Worm (Caenorhabditis elegans) whole organism, L3 larva: ENCODE results near the gene F41B4.2.
"Not testable (repeated sequence)": the region's sequence is repeated elsewhere in the genome, so short reads cannot be mapped to it uniquely, and the experiment has no call there.

Experiments used
- R02D3.7 ChIP-seq: fragments of 150-350 bp; optimal IDR thresholded peaks from 2 replicates; lab custom pipeline; 2014; ENCODE audit warnings: missing biosample characterization, missing genetic modification characterization
- aly-2 ChIP-seq: fragments of 150-350 bp; optimal IDR thresholded peaks from 2 replicates; lab custom pipeline; 2014; ENCODE audit warnings: missing biosample characterization, missing genetic modification characterization
- ceh-9 ChIP-seq: sonication (generic microtip); optimal IDR thresholded peaks from 2 replicates; lab custom pipeline; 2018; ENCODE audit warnings: missing biosample characterization, missing genetic modification characterization
- daf-12 ChIP-seq: fragments of 150-350 bp; optimal IDR thresholded peaks from 2 replicates; lab custom pipeline; 2014; ENCODE audit warnings: missing biosample characterization, missing genetic modification reagents, missing genetic modification characterization
- egl-27 ChIP-seq: sonication (generic microtip); optimal IDR thresholded peaks from 4 replicates; lab custom pipeline; 2017; ENCODE audit warnings: missing biosample characterization, missing genetic modification reagents, missing genetic modification characterization
- egl-5 ChIP-seq: fragments of 150-350 bp; optimal IDR thresholded peaks from 2 replicates; lab custom pipeline; 2017; ENCODE audit warnings: missing biosample characterization, missing genetic modification reagents, missing genetic modification characterization, inconsistent platforms
- elt-1 ChIP-seq: fragments of 150-350 bp; optimal IDR thresholded peaks from 2 replicates; lab custom pipeline; 2014; ENCODE audit warnings: missing biosample characterization, missing genetic modification characterization
- elt-2 ChIP-seq: sonication (generic microtip); optimal IDR thresholded peaks from 2 replicates; lab custom pipeline; 2016; ENCODE audit warnings: missing genetic modification reagents, mild to moderate bottlenecking, missing genetic modification characterization, missing compliant biosample characterization
- elt-3 ChIP-seq, 3 experiments: fragments of 150-350 bp in 1 of 3; sonication (generic microtip) in 2 of 3; optimal IDR thresholded peaks; 2 replicates in 2 of 3; 4 replicates in 1 of 3; lab custom pipeline; 2014 to 2017; ENCODE audit warnings: missing biosample characterization in 3 of 3, missing genetic modification characterization in 3 of 3
- fkh-10 ChIP-seq: sonication (generic microtip); optimal IDR thresholded peaks from 2 replicates; lab custom pipeline; 2017; ENCODE audit warnings: missing biosample characterization, missing genetic modification reagents, missing genetic modification characterization
- fkh-2 ChIP-seq: fragments of 150-350 bp; optimal IDR thresholded peaks from 2 replicates; lab custom pipeline; 2014; ENCODE audit warnings: missing biosample characterization, missing genetic modification reagents, missing genetic modification characterization
- fos-1 ChIP-seq: fragments of 150-350 bp; optimal IDR thresholded peaks from 2 replicates; lab custom pipeline; 2014; ENCODE audit warnings: missing biosample characterization, missing genetic modification characterization
- hmg-11 ChIP-seq: sonication (generic microtip); optimal IDR thresholded peaks from 2 replicates; lab custom pipeline; 2016; ENCODE audit warnings: missing genetic modification characterization, missing compliant biosample characterization
- lin-15B ChIP-seq: fragments of 150-350 bp; optimal IDR thresholded peaks from 2 replicates; lab custom pipeline; 2014; ENCODE audit warnings: missing biosample characterization, missing genetic modification characterization
- mdl-1 ChIP-seq: fragments of 150-350 bp; optimal IDR thresholded peaks from 2 replicates; lab custom pipeline; 2014; ENCODE audit warnings: missing biosample characterization, missing genetic modification characterization
- mml-1 ChIP-seq: fragments of 150-350 bp; sonication (generic microtip); optimal IDR thresholded peaks from 3 replicates; lab custom pipeline; 2014; ENCODE audit warnings: missing biosample characterization, missing genetic modification characterization
- nfya-1 ChIP-seq: sonication (generic microtip); optimal IDR thresholded peaks from 2 replicates; lab custom pipeline; 2017; ENCODE audit warnings: missing genetic modification characterization, mild to moderate bottlenecking, missing compliant biosample characterization, antibody characterized with exemption, moderate library complexity; ENCODE audit not compliant: insufficient read depth
- nhr-12 ChIP-seq: fragments of 150-350 bp; optimal IDR thresholded peaks from 2 replicates; lab custom pipeline; 2014; ENCODE audit warnings: missing biosample characterization, missing genetic modification characterization
- nhr-25 ChIP-seq: sonication (generic microtip); optimal IDR thresholded peaks from 2 replicates; lab custom pipeline; 2017; ENCODE audit warnings: missing biosample characterization, missing genetic modification characterization
- nhr-28 ChIP-seq: fragments of 150-350 bp; optimal IDR thresholded peaks from 2 replicates; lab custom pipeline; 2014; ENCODE audit warnings: missing biosample characterization, missing genetic modification characterization
- nhr-43 ChIP-seq: sonication (generic microtip); optimal IDR thresholded peaks from 2 replicates; lab custom pipeline; 2016; ENCODE audit warnings: mild to moderate bottlenecking, missing genetic modification characterization, missing compliant biosample characterization; ENCODE audit not compliant: poor library complexity, severe bottlenecking
- nhr-67 ChIP-seq: fragments of 150-350 bp; optimal IDR thresholded peaks from 2 replicates; lab custom pipeline; 2014; ENCODE audit warnings: missing biosample characterization, missing genetic modification characterization
- nhr-77 ChIP-seq: fragments of 150-350 bp; optimal IDR thresholded peaks from 2 replicates; lab custom pipeline; 2014; ENCODE audit warnings: missing biosample characterization, missing genetic modification characterization
- pha-4 ChIP-seq: fragments of 150-350 bp; optimal IDR thresholded peaks from 2 replicates; lab custom pipeline; 2014; ENCODE audit warnings: missing biosample characterization, missing genetic modification reagents, missing genetic modification characterization
- pqm-1 ChIP-seq: fragments of 150-350 bp; optimal IDR thresholded peaks from 2 replicates; lab custom pipeline; 2017; ENCODE audit warnings: missing biosample characterization, missing genetic modification characterization, inconsistent platforms
- sea-2 ChIP-seq: fragments of 150-350 bp; sonication (generic microtip); optimal IDR thresholded peaks from 4 replicates; lab custom pipeline; 2014; ENCODE audit warnings: missing biosample characterization, missing genetic modification reagents, missing genetic modification characterization
- skn-1 ChIP-seq: fragments of 150-350 bp; optimal IDR thresholded peaks from 2 replicates; lab custom pipeline; 2014; ENCODE audit warnings: missing biosample characterization, missing genetic modification characterization
- snpc-4 ChIP-seq: fragments of 150-350 bp; optimal IDR thresholded peaks from 2 replicates; lab custom pipeline; 2014; ENCODE audit warnings: missing biosample characterization, missing genetic modification characterization
- tbx-2 ChIP-seq: sonication (generic microtip); optimal IDR thresholded peaks from 2 replicates; lab custom pipeline; 2016; ENCODE audit warnings: mild to moderate bottlenecking, missing genetic modification characterization, missing compliant biosample characterization
- unc-39 ChIP-seq: sonication (generic microtip); optimal IDR thresholded peaks from 4 replicates; lab custom pipeline; 2017; ENCODE audit warnings: missing biosample characterization, missing genetic modification characterization
- unc-62 ChIP-seq: fragments of 150-350 bp; sonication (generic microtip); optimal IDR thresholded peaks from 4 replicates; lab custom pipeline; 2014; ENCODE audit warnings: missing biosample characterization, missing genetic modification reagents, missing genetic modification characterization
- zag-1 ChIP-seq: fragments of 150-350 bp; optimal IDR thresholded peaks from 2 replicates; lab custom pipeline; 2014; ENCODE audit warnings: missing biosample characterization, missing genetic modification characterization
- ztf-11 ChIP-seq: fragments of 150-350 bp; optimal IDR thresholded peaks from 2 replicates; lab custom pipeline; 2014; ENCODE audit warnings: missing biosample characterization, missing genetic modification characterization
- ztf-4 ChIP-seq: fragments of 150-350 bp; optimal IDR thresholded peaks from 2 replicates; lab custom pipeline; 2014; ENCODE audit warnings: missing biosample characterization, missing genetic modification characterization

Gene F41B4.2

DNA sequence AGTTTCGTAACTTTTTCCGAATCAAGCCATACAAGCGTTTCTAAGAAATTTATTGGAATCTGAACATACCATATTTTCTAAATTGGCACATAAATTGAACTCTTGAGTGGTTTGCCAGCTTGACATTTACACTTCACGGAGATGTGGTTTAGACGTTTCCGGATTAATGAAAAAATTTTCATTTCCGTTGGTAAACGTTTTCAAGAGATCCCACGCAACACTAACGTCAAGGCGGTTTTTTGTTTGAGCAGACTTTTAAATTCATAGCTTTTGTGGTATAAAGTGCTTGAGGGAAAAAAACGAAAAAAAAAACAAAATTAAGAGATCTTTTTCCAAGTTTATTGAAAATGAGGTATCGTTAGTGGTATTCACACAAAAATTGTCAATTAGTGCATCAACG is at the start of gene F41B4.2:
Gene F41B4.2, minus strand, starts transcription at position 101 of the 400 bp plus-strand sequence.
- TF ChIP-seq egl-5 (tag; lab: Kevin White, UChicago): no peak
- no peak for TF ChIP-seq egl-27 (tag; lab: Kevin White, UChicago)
- TF ChIP-seq hmg-11 (tag; lab: Kevin White, UChicago): no peak
- no peak for TF ChIP-seq pha-4 (tag; lab: Kevin White, UChicago)
- no peak for TF ChIP-seq nfya-1 (tag; lab: Kevin White, UChicago)
- no peak for TF ChIP-seq mml-1
- TF ChIP-seq R02D3.7: no peak
- TF ChIP-seq nhr-25: no peak

DNA sequence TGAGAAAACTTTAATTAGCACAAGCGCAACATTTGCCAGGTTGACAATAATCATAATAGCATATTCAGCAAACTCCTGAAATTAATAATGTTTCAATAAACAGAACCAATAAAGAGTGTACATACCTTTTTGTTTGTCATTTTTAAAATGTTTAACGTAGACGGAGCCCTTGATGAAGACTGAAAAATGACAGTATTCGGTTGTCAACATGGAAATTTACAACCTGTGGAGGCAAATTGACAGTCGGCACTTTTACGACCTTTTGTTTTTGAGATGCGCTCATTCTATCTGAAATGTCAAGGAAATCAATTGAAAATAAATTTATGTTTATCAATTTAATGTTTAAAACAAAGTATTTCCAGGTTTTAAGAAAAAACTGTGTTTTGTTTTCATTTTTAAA is 49.4 kb upstream of the F41B4.2 start:
- TF ChIP-seq pqm-1 (peak; percentile 5), mdl-1 (tag; lab: Kevin White, UChicago) (no peak), pha-4 (tag; lab: Kevin White, UChicago) (peak; percentile 48), ztf-11 (tag; lab: Kevin White, UChicago) (no peak), elt-2 (tag; lab: Kevin White, UChicago) (peak; percentile 59), nhr-25 (no peak), lin-15B (no peak)

ce11 chrX:6881795-6882194 is 46.7 kb upstream of the F41B4.2 start, which contains the start of gene F41C6.6:
TSS of gene F41C6.6 (minus strand) at chrX:6881895.
- not testable (repeated sequence) for TF ChIP-seq ztf-11, nhr-28, egl-27 (tag; lab: Kevin White, UChicago)

- no peak for TF ChIP-seq skn-1
- no peak for TF ChIP-seq ztf-4 (tag; lab: Kevin White, UChicago)
- no peak for TF ChIP-seq nhr-12
- no peak for TF ChIP-seq daf-12
- TF ChIP-seq unc-62 (GFP tag; lab: Kevin White, UChicago): no peak
- no peak for TF ChIP-seq fkh-10
- TF ChIP-seq pha-4 (tag; lab: Kevin White, UChicago): no peak
- no peak for TF ChIP-seq nhr-28 (tag; lab: Kevin White, UChicago)
- TF ChIP-seq nhr-77 (tag; lab: Kevin White, UChicago): no peak
Measured at ce11 chrX:6877436-6877835, 42.4 kb upstream of the F41B4.2 start, which contains the start of gene col-173. TSS of gene col-173 (minus strand) at chrX:6877536.

ce11 chrX:6875273-6875672 is 40.2 kb upstream of the F41B4.2 start:
- TF ChIP-seq fos-1 (tag; lab: Kevin White, UChicago) (no peak), elt-1 (tag; lab: Kevin White, UChicago) (no peak), daf-12 (no peak), unc-39 (no peak), fkh-2 (tag; lab: Kevin White, UChicago) (no peak), nhr-12 (no peak)

DNA sequence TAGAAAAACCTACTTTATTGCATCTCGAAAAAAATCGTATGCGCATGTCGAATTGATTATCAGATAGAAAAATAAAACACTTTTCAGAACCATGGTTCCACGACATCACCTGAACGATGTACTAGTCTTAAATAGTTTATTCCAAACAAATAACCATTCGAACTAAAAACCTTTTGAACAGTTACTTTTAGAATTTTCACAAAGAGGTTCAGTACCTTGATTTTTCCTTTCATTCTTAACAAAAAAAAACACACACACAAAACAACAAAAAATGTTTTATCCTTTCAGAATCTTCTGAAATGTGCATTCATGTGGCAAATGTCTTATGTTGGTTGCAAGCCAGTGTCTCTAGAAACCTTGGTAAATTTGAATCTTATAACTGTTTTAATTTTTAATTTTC is 39.7 kb upstream of the F41B4.2 start, which contains the start of gene F41C6.4:
Gene F41C6.4, minus strand, starts transcription at position 101 of the 400 bp plus-strand sequence.
- TF ChIP-seq ztf-4 (tag; lab: Kevin White, UChicago) (no peak), snpc-4 (tag; lab: Kevin White, UChicago) (no peak), zag-1 (tag; lab: Kevin White, UChicago) (no peak), tbx-2 (tag; lab: Kevin White, UChicago) (no peak), elt-3 (tag; optimal IDR thresholded peaks at IDR 0.05; lab: Kevin White, UChicago) (no peak), lin-15B (no peak), egl-27 (tag; lab: Kevin White, UChicago) (no peak), aly-2 (tag; lab: Kevin White, UChicago) (no peak), nhr-67 (no peak), nhr-43 (tag; lab: Kevin White, UChicago) (no peak), ceh-9 (tag; lab: Kevin White, UChicago) (no peak), sea-2 (no peak)
